Worm (Caenorhabditis elegans) whole organism, L1 larva: ENCODE measurements around the gene C09G1.4.

Experiments
- C04F5.9 ChIP-seq: sonication (generic microtip); optimal IDR thresholded peaks from 2 replicates; lab custom pipeline; 2016; ENCODE audit warnings: missing genetic modification characterization, missing compliant biosample characterization
- C16A3.4 ChIP-seq: fragments of 150-350 bp; optimal IDR thresholded peaks from 2 replicates; lab custom pipeline; 2014; ENCODE audit warnings: missing biosample characterization, missing genetic modification characterization
- C34B4.2 ChIP-seq: sonication (generic microtip); optimal IDR thresholded peaks from 2 replicates; lab custom pipeline; 2017; ENCODE audit warnings: mild to moderate bottlenecking, missing genetic modification characterization, missing compliant biosample characterization
- Y116A8C.19 ChIP-seq: sonication (generic microtip); optimal IDR thresholded peaks from 2 replicates; lab custom pipeline; 2016; ENCODE audit warnings: missing compliant biosample characterization, missing genetic modification characterization, borderline replicate concordance
- aha-1 ChIP-seq: fragments of 150-350 bp; optimal IDR thresholded peaks from 2 replicates; lab custom pipeline; 2014; ENCODE audit warnings: missing biosample characterization, missing genetic modification characterization
- alr-1 ChIP-seq: fragments of 200-800 bp; sonication (Bioruptor generic); optimal IDR thresholded peaks from 2 replicates; lab custom pipeline; 2018; ENCODE audit warnings: borderline replicate concordance, mild to moderate bottlenecking, missing genetic modification characterization, missing compliant biosample characterization
- ama-1 ChIP-seq: fragments of 150-350 bp; optimal IDR thresholded peaks from 2 replicates; lab custom pipeline; 2014
- ceh-8 ChIP-seq: fragments of 200-800 bp; sonication (Bioruptor generic); optimal IDR thresholded peaks from 2 replicates; lab custom pipeline; 2018; ENCODE audit warnings: mild to moderate bottlenecking, missing genetic modification characterization, moderate library complexity, missing compliant biosample characterization
- ceh-88 ChIP-seq: fragments of 200-800 bp; sonication (Bioruptor generic); IDR thresholded peaks from 2 replicates; pipeline ENCODE4 v1.3.6; 2022; ENCODE audit warnings: missing genetic modification characterization, missing compliant biosample characterization
- dpl-1 ChIP-seq, 3 experiments: fragments of 150-350 bp in 2 of 3; sonication (generic microtip) in 1 of 3; optimal IDR thresholded peaks; 2 replicates each; lab custom pipeline; 2014 to 2017; ENCODE audit warnings: missing biosample characterization in 3 of 3, missing genetic modification characterization in 3 of 3, missing genetic modification reagents in 3 of 3
- dsc-1 ChIP-seq: sonication (generic microtip); optimal IDR thresholded peaks from 2 replicates; lab custom pipeline; 2016; ENCODE audit warnings: mild to moderate bottlenecking, missing genetic modification characterization, missing compliant biosample characterization
- elt-2 ChIP-seq: sonication (generic microtip); optimal IDR thresholded peaks from 2 replicates; lab custom pipeline; 2016; ENCODE audit warnings: missing genetic modification characterization, mild to moderate bottlenecking, inconsistent platforms, missing compliant biosample characterization, missing genetic modification reagents
- fkh-10 ChIP-seq: sonication (generic microtip); optimal IDR thresholded peaks from 2 replicates; lab custom pipeline; 2017; ENCODE audit warnings: missing biosample characterization, missing genetic modification reagents, missing genetic modification characterization
- hlh-4 ChIP-seq: sonication (generic microtip); optimal IDR thresholded peaks from 2 replicates; lab custom pipeline; 2016; ENCODE audit warnings: mild to moderate bottlenecking, missing genetic modification characterization, missing compliant biosample characterization
- hpl-2 ChIP-seq: fragments of 150-350 bp; optimal IDR thresholded peaks from 2 replicates; lab custom pipeline; 2014; ENCODE audit warnings: missing biosample characterization, missing genetic modification reagents, missing genetic modification characterization
- irx-1 ChIP-seq: sonication (generic microtip); optimal IDR thresholded peaks from 2 replicates; lab custom pipeline; 2016; ENCODE audit warnings: missing genetic modification characterization, missing compliant biosample characterization
- jun-1 ChIP-seq: fragments of 150-350 bp; optimal IDR thresholded peaks from 2 replicates; lab custom pipeline; 2014; ENCODE audit warnings: missing biosample characterization, missing genetic modification reagents, missing genetic modification characterization
- lin-14 ChIP-seq: fragments of 200-800 bp; sonication (Bioruptor generic); optimal IDR thresholded peaks from 2 replicates; lab custom pipeline; 2018; ENCODE audit warnings: mild to moderate bottlenecking, missing genetic modification characterization, moderate library complexity, missing compliant biosample characterization
- lin-15B ChIP-seq: fragments of 150-350 bp; sonication (generic microtip); optimal IDR thresholded peaks from 3 replicates; lab custom pipeline; 2014; ENCODE audit warnings: missing biosample characterization, missing genetic modification characterization
- lin-35 ChIP-seq, 2 experiments: fragments of 150-350 bp; optimal IDR thresholded peaks; 2 replicates each; lab custom pipeline; 2014; ENCODE audit warnings: missing biosample characterization in 2 of 2, missing genetic modification characterization in 2 of 2, missing genetic modification reagents in 2 of 2
- lir-3 ChIP-seq: sonication (generic microtip); optimal IDR thresholded peaks from 2 replicates; lab custom pipeline; 2016; ENCODE audit warnings: mild to moderate bottlenecking, missing genetic modification characterization, moderate library complexity, missing compliant biosample characterization; ENCODE audit not compliant: poor library complexity
- mab-9 ChIP-seq: fragments of 200-800 bp; sonication (Bioruptor generic); IDR thresholded peaks from 2 replicates; pipeline ENCODE4 v1.3.6; 2022; ENCODE audit warnings: missing genetic modification reagents, missing genetic modification characterization, missing compliant biosample characterization
- mdl-1 ChIP-seq, 2 experiments: fragments of 150-350 bp; optimal IDR thresholded peaks; 2 replicates each; lab custom pipeline; 2014 to 2017; ENCODE audit warnings: missing biosample characterization in 2 of 2, missing genetic modification characterization in 2 of 2, inconsistent platforms in 1 of 2
- nhr-11 ChIP-seq: fragments of 150-350 bp; optimal IDR thresholded peaks from 2 replicates; lab custom pipeline; 2014; ENCODE audit warnings: missing biosample characterization, missing genetic modification characterization
- nhr-19 ChIP-seq: fragments of 200-800 bp; sonication (Bioruptor generic); conservative IDR thresholded peaks from 2 replicates; pipeline ENCODE4 v1.3.6; 2022; ENCODE audit warnings: missing genetic modification characterization, missing compliant biosample characterization
- nhr-20 ChIP-seq: sonication (generic microtip); optimal IDR thresholded peaks from 2 replicates; lab custom pipeline; 2016; ENCODE audit warnings: mild to moderate bottlenecking, missing genetic modification characterization, missing compliant biosample characterization
- nhr-28 ChIP-seq: fragments of 150-350 bp; optimal IDR thresholded peaks from 2 replicates; lab custom pipeline; 2014; ENCODE audit warnings: missing biosample characterization, missing genetic modification characterization
- nhr-84 ChIP-seq: sonication (generic microtip); optimal IDR thresholded peaks from 2 replicates; lab custom pipeline; 2017; ENCODE audit warnings: missing biosample characterization, missing genetic modification characterization
- pqm-1 ChIP-seq: sonication (generic microtip); optimal IDR thresholded peaks from 3 replicates; lab custom pipeline; 2017; ENCODE audit warnings: missing biosample characterization, missing genetic modification characterization
- skn-1 ChIP-seq: fragments of 150-350 bp; optimal IDR thresholded peaks from 2 replicates; lab custom pipeline; 2014; ENCODE audit warnings: missing biosample characterization, missing genetic modification characterization
- snpc-4 ChIP-seq: fragments of 150-350 bp; optimal IDR thresholded peaks from 2 replicates; lab custom pipeline; 2014; ENCODE audit warnings: missing biosample characterization, missing genetic modification characterization
- snu-23 ChIP-seq: sonication (generic microtip); optimal IDR thresholded peaks from 2 replicates; lab custom pipeline; 2016; ENCODE audit warnings: missing genetic modification characterization, missing compliant biosample characterization
- sox-4 ChIP-seq: sonication (generic microtip); optimal IDR thresholded peaks from 2 replicates; lab custom pipeline; 2016; ENCODE audit warnings: missing genetic modification characterization, missing compliant biosample characterization
- sup-37 ChIP-seq: fragments of 200-800 bp; sonication (Bioruptor generic); optimal IDR thresholded peaks from 2 replicates; lab custom pipeline; 2018; ENCODE audit warnings: mild to moderate bottlenecking, missing genetic modification characterization, missing compliant biosample characterization
- swsn-7 ChIP-seq: sonication (generic microtip); optimal IDR thresholded peaks from 2 replicates; lab custom pipeline; 2016; ENCODE audit warnings: missing genetic modification characterization, missing compliant biosample characterization
- tlp-1 ChIP-seq: fragments of 150-350 bp; optimal IDR thresholded peaks from 2 replicates; lab custom pipeline; 2014; ENCODE audit warnings: missing biosample characterization, missing genetic modification characterization
- unc-30 ChIP-seq: sonication (generic microtip); optimal IDR thresholded peaks from 2 replicates; lab custom pipeline; 2017; ENCODE audit warnings: missing biosample characterization, missing genetic modification characterization
- unc-62 ChIP-seq: fragments of 150-350 bp; optimal IDR thresholded peaks from 2 replicates; lab custom pipeline; 2014; ENCODE audit warnings: missing biosample characterization, missing genetic modification reagents, missing genetic modification characterization
- unc-98 ChIP-seq: fragments of 200-800 bp; sonication (Bioruptor generic); IDR thresholded peaks from 2 replicates; pipeline ENCODE4 v1.3.6; 2022; ENCODE audit warnings: missing genetic modification characterization, missing compliant biosample characterization
- ztf-4 ChIP-seq: fragments of 150-350 bp; optimal IDR thresholded peaks from 2 replicates; lab custom pipeline; 2014; ENCODE audit warnings: missing biosample characterization, missing genetic modification characterization

The C09G1.4 gene

DNA sequence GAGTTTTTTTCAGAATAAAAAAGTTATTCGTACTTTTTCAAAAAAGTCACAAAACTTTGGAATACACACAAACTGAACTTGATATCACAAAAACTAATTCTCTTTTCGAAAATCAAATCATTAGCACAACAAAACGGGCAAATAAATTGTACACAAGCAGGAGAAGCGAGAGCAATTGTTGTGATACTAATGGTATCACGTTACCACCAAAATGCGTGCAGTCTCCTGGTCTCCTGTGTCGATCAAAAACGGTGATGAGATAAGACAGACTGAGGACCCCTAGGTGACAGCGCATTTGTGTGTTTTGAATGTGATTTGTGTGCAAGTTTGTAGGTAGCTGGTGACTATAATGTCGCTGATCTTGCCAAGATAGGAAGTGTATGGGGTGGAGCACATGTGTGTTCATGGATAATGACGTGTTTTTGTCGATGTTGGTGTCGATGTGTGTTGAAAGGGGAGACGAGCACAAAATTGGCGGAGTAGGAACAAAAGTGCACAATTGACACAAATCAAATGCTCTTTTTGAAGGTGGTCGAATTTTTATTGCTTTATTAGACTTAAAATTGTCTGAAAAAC is 66.6 kb downstream of the C09G1.4 start:
- TF ChIP-seq mdl-1 (tag; optimal IDR thresholded peaks at IDR 0.05; lab: Kevin White, UChicago) (peak in 1 of 2 experiments; percentile 9), tlp-1 (no peak), alr-1 (tag; lab: Kevin White, UChicago) (no peak), sup-37 (GFP tag; lab: Kevin White, UChicago) (no peak), hpl-2 (GFP tag; lab: Kevin White, UChicago) (no peak), C04F5.9 (tag; lab: Kevin White, UChicago) (no peak), lin-35 (GFP tag; optimal IDR thresholded peaks at IDR 0.05; lab: Kevin White, UChicago) (peak in 1 of 2 experiments; percentile 26), nhr-28 (tag; lab: Kevin White, UChicago) (no peak), aha-1 (tag; lab: Kevin White, UChicago) (no peak), ama-1 (lab: Kevin White, UChicago) (no peak), skn-1 (tag; lab: Kevin White, UChicago) (no peak), irx-1 (tag; lab: Kevin White, UChicago) (no peak), unc-98 (GFP tag; lab: Robert Waterston, UW) (no peak), elt-2 (peak; percentile 77), C34B4.2 (no peak), lin-14 (GFP tag; lab: Kevin White, UChicago) (no peak), unc-30 (tag; lab: Kevin White, UChicago) (no peak), dpl-1 (GFP tag; optimal IDR thresholded peaks at IDR 0.05; lab: Kevin White, UChicago) (no peak), C16A3.4 (tag; lab: Kevin White, UChicago) (no peak), Y116A8C.19 (tag; lab: Kevin White, UChicago) (no peak), ceh-8 (no peak), unc-62 (no peak), sox-4 (no peak), nhr-20 (tag; lab: Kevin White, UChicago) (peak; percentile 19), ceh-88 (GFP tag; lab: Robert Waterston, UW) (no peak)

DNA sequence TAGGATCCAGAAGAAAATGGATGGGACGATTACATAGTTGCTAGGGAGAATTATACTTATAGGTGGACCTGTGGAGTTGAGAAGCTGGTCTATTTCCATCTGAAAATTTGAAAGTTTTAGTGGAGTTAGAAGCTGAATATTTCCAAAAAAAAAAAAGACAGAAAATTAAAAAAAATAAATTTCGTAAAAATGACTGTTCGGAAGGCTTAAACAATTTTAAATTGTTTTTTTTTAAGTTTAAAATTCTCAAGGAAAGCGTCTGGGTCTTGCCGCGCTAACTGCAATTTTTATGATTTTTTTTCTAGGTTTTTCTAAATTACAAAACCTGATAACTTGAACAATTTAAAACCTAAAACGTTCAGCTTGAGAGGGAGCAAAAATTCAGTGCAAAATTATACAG is 67.2 kb downstream of the C09G1.4 start, which contains the start of gene mrp-3:
TSS of gene mrp-3 (minus strand) at position 101 of the 400 bp plus-strand sequence.
- TF ChIP-seq ztf-4 (tag; lab: Kevin White, UChicago) (no peak), swsn-7 (no peak), pqm-1 (no peak), mab-9 (GFP tag; lab: Robert Waterston, UW) (no peak), snu-23 (no peak), fkh-10 (no peak), lir-3 (tag; lab: Kevin White, UChicago) (no peak), hlh-4 (tag; lab: Kevin White, UChicago) (no peak), nhr-20 (tag; lab: Kevin White, UChicago) (no peak), dsc-1 (tag; lab: Kevin White, UChicago) (no peak), snpc-4 (tag; lab: Kevin White, UChicago) (no peak), lin-15B (no peak), nhr-84 (tag; lab: Kevin White, UChicago) (no peak), nhr-11 (tag; lab: Kevin White, UChicago) (no peak), lin-35 (GFP tag; optimal IDR thresholded peaks at IDR 0.05; lab: Kevin White, UChicago) (no peak), mdl-1 (tag; optimal IDR thresholded peaks at IDR 0.05; lab: Kevin White, UChicago) (no peak), nhr-19 (no peak), jun-1 (tag; lab: Kevin White, UChicago) (no peak), ceh-8 (no peak)
- TF ChIP-seq, all 84 proteins: peak for 0
